Worm (Caenorhabditis elegans): ENCODE data around the gene clec-162.

Gene clec-162

DNA sequence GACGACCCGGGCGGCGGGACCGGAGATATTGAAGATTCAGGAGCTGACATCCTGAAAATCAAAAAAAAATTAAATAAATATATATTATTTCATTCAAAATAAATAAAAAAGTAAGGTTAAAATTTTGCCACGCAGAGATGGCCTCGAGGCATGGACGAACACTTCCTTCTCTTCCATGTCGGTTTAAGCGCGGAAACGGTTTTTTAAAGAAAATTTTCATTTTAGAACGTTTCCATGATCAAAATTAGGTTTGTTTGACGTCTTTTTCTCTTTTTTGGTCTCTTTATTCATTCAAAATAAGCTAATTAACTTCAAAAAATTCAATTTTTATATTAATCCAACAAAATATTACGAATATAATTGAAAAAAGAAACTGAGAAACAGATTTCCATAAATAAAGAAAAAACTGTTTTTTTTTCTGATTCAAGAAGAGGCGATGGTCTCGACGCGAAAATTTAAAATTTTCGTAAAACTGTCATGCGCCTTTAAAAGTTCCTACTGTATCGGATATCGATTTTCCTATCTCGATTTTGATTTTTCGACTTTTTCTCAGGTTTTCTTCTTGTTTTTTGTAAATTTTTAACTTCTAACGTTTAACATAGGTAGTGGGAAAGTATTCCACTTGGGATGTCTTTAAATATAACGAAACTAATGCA is 37.2 kb upstream of the clec-162 start, which contains the start of gene gcc-2:
TSS of gene gcc-2 (minus strand) at position 51 of the 656 bp plus-strand sequence.
- TF ChIP-seq ceh-36 (tag; optimal IDR thresholded peaks at IDR 0.05), result no peak
- no peak for TF ChIP-seq tbx-11 (GFP tag; IDR thresholded peaks at IDR 0.05)
- no peak for TF ChIP-seq F13C5.2 (tag; optimal IDR thresholded peaks at IDR 0.05)
- no peak for TF ChIP-seq tra-4 (tag; optimal IDR thresholded peaks at IDR 0.05)
- no peak for TF ChIP-seq tbx-37 (GFP tag; conservative IDR thresholded peaks at IDR 0.05)
- TF ChIP-seq flt-1 (GFP tag; IDR thresholded peaks at IDR 0.05), result no peak
- TF ChIP-seq hmg-4 (GFP tag; optimal IDR thresholded peaks at IDR 0.05), result no peak
- TF ChIP-seq pes-1 (GFP tag; IDR thresholded peaks at IDR 0.05), result no peak
- TF ChIP-seq sea-1 (GFP tag; conservative IDR thresholded peaks at IDR 0.05), result no peak
- no peak for TF ChIP-seq ama-1 (optimal IDR thresholded peaks at IDR 0.05)
- no peak for TF ChIP-seq ceh-13 (GFP tag; optimal IDR thresholded peaks at IDR 0.05)
- TF ChIP-seq scrt-1 (GFP tag; IDR thresholded peaks at IDR 0.05), result no peak
- no peak for TF ChIP-seq B0310.2 (tag; optimal IDR thresholded peaks at IDR 0.05)
- TF ChIP-seq aly-1 (tag; optimal IDR thresholded peaks at IDR 0.05), result no peak
- TF ChIP-seq ets-7 (tag; optimal IDR thresholded peaks at IDR 0.05), result no peak
- TF ChIP-seq hmbx-1 (tag; optimal IDR thresholded peaks at IDR 0.05), result no peak
- TF ChIP-seq hnd-1 (tag; optimal IDR thresholded peaks at IDR 0.05), result no peak

ce11 chrIII:9760184-9760583 is 35.2 kb upstream of the clec-162 start:
- TF ChIP-seq tbx-11 (GFP tag; IDR thresholded peaks at IDR 0.05), result no peak
- no peak for TF ChIP-seq hnd-1 (tag; optimal IDR thresholded peaks at IDR 0.05)
- no peak for TF ChIP-seq tbx-37 (GFP tag; conservative IDR thresholded peaks at IDR 0.05)
- TF ChIP-seq F13C5.2 (tag; optimal IDR thresholded peaks at IDR 0.05), result no peak
- no peak for TF ChIP-seq ama-1 (optimal IDR thresholded peaks at IDR 0.05)
- TF ChIP-seq scrt-1 (GFP tag; IDR thresholded peaks at IDR 0.05), result no peak
- no peak for TF ChIP-seq B0310.2 (tag; optimal IDR thresholded peaks at IDR 0.05)
- no peak for TF ChIP-seq ceh-36 (tag; optimal IDR thresholded peaks at IDR 0.05)
- no peak for TF ChIP-seq pes-1 (GFP tag; IDR thresholded peaks at IDR 0.05)
- no peak for TF ChIP-seq sea-1 (GFP tag; conservative IDR thresholded peaks at IDR 0.05)
- no peak for TF ChIP-seq hmbx-1 (tag; optimal IDR thresholded peaks at IDR 0.05)
- TF ChIP-seq flt-1 (GFP tag; IDR thresholded peaks at IDR 0.05), result no peak
- TF ChIP-seq ets-7 (tag; optimal IDR thresholded peaks at IDR 0.05), result no peak
- TF ChIP-seq hmg-4 (GFP tag; optimal IDR thresholded peaks at IDR 0.05), result no peak
- no peak for TF ChIP-seq aly-1 (tag; optimal IDR thresholded peaks at IDR 0.05)
- no peak for TF ChIP-seq tra-4 (tag; optimal IDR thresholded peaks at IDR 0.05)

DNA sequence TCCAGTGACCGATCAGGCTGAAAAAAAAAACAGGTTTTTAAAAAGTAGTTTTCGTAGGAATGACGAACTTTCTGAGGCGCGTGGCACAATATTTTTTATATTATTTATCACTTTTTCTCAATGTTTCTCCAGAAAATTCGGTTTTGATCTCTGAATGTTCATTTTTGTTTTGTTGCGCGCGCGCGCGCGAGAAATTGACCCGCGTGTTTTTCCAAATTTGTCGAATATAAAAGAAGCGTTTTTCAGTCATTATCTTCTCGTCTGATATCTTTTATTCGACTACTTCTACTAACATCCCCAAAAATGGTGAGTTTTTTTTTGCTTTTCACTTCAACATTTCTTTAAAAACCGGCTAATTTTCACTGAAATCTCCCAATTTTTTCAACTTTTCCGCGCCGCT is 33.8 kb upstream of the clec-162 start, which contains the start of gene rmd-1:
TSS of gene rmd-1 (plus strand) at position 247 of the 400 bp plus-strand sequence.
- TF ChIP-seq B0310.2 (tag; optimal IDR thresholded peaks at IDR 0.05) (no peak), sea-1 (GFP tag; conservative IDR thresholded peaks at IDR 0.05) (no peak)

DNA sequence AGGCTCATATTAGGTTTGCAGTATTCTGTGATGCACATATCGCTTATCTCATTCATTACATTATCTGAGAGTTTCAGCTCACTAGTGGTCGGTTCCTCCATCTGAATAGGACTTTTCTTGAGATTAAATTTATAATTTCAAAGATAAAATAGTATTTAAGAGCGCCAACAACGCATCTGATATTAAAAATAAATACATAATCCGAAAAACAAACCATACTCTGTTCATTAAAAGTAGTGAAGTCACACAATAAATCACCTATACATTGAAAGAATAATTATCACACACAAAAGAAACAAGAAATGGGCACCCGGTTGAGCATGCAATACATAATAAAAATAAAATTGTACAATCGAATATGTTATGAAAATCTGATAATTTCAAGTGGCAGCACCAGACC is 32.4 kb upstream of the clec-162 start, which contains the start of gene vps-53:
TSS of gene vps-53 (minus strand) at position 101 of the 400 bp plus-strand sequence.
- no peak for TF ChIP-seq scrt-1 (GFP tag; IDR thresholded peaks at IDR 0.05)
- TF ChIP-seq ceh-13 (GFP tag; optimal IDR thresholded peaks at IDR 0.05), result no peak
- no peak for TF ChIP-seq tbx-37 (GFP tag; conservative IDR thresholded peaks at IDR 0.05)
- TF ChIP-seq hmg-4 (GFP tag; optimal IDR thresholded peaks at IDR 0.05), result no peak
- TF ChIP-seq tbx-11 (GFP tag; IDR thresholded peaks at IDR 0.05), result no peak
- TF ChIP-seq sea-1 (GFP tag; conservative IDR thresholded peaks at IDR 0.05), result no peak
- no peak for TF ChIP-seq pes-1 (GFP tag; IDR thresholded peaks at IDR 0.05)
- TF ChIP-seq ets-7 (tag; optimal IDR thresholded peaks at IDR 0.05), result no peak

DNA sequence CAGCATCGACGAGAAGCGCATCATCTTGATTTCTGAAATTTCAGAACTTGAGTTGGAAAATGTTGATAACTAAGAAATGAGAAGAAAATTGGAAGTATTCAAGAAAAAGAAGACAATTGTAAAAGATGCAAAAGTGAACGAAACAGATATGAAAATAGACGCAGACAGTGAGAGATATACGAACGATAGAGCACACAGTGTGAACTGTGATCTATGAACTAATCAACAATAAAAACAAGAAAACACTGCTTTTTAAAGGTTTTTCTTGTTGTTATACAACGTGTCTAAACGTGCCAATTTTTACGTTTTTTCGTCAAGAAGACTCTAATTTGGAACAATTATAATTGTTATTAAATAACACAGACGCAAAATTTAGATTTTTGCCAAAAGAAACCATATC is 27.8 kb upstream of the clec-162 start, which contains the start of gene ech-6:
TSS of gene ech-6 (minus strand) at position 32 of the 400 bp plus-strand sequence.
- TF ChIP-seq sea-1 (GFP tag; conservative IDR thresholded peaks at IDR 0.05) (no peak), hmg-4 (GFP tag; optimal IDR thresholded peaks at IDR 0.05) (no peak), scrt-1 (GFP tag; IDR thresholded peaks at IDR 0.05) (no peak), tra-4 (tag; optimal IDR thresholded peaks at IDR 0.05) (no peak), F13C5.2 (tag; optimal IDR thresholded peaks at IDR 0.05) (no peak), flt-1 (GFP tag; IDR thresholded peaks at IDR 0.05) (no peak), aly-1 (tag; optimal IDR thresholded peaks at IDR 0.05) (no peak), hmbx-1 (tag; optimal IDR thresholded peaks at IDR 0.05) (no peak), tbx-37 (GFP tag; conservative IDR thresholded peaks at IDR 0.05) (no peak), ceh-36 (tag; optimal IDR thresholded peaks at IDR 0.05) (no peak), tbx-11 (GFP tag; IDR thresholded peaks at IDR 0.05) (no peak), B0310.2 (tag; optimal IDR thresholded peaks at IDR 0.05) (no peak), hnd-1 (tag; optimal IDR thresholded peaks at IDR 0.05) (no peak), ets-7 (tag; optimal IDR thresholded peaks at IDR 0.05) (no peak)

ce11 chrIII:9751074-9751473 is 26.1 kb upstream of the clec-162 start, which contains the start of gene T05G5.5:
Gene T05G5.5, minus strand, starts transcription at chrIII:9751432.
- no peak for TF ChIP-seq B0310.2 (tag; optimal IDR thresholded peaks at IDR 0.05)
- TF ChIP-seq tbx-37 (GFP tag; conservative IDR thresholded peaks at IDR 0.05), result no peak
- no peak for TF ChIP-seq scrt-1 (GFP tag; IDR thresholded peaks at IDR 0.05)
- TF ChIP-seq hmg-4 (GFP tag; optimal IDR thresholded peaks at IDR 0.05), result no peak
- no peak for TF ChIP-seq aly-1 (tag; optimal IDR thresholded peaks at IDR 0.05)
- no peak for TF ChIP-seq ceh-13 (GFP tag; optimal IDR thresholded peaks at IDR 0.05)
- TF ChIP-seq hnd-1 (tag; optimal IDR thresholded peaks at IDR 0.05), result no peak
- no peak for TF ChIP-seq sea-1 (GFP tag; conservative IDR thresholded peaks at IDR 0.05)
- no peak for TF ChIP-seq ceh-36 (tag; optimal IDR thresholded peaks at IDR 0.05)
- TF ChIP-seq tbx-11 (GFP tag; IDR thresholded peaks at IDR 0.05), result no peak
- no peak for TF ChIP-seq pes-1 (GFP tag; IDR thresholded peaks at IDR 0.05)
- TF ChIP-seq tra-4 (tag; optimal IDR thresholded peaks at IDR 0.05), result no peak
- TF ChIP-seq flt-1 (GFP tag; IDR thresholded peaks at IDR 0.05), result no peak
- no peak for TF ChIP-seq F13C5.2 (tag; optimal IDR thresholded peaks at IDR 0.05)

DNA sequence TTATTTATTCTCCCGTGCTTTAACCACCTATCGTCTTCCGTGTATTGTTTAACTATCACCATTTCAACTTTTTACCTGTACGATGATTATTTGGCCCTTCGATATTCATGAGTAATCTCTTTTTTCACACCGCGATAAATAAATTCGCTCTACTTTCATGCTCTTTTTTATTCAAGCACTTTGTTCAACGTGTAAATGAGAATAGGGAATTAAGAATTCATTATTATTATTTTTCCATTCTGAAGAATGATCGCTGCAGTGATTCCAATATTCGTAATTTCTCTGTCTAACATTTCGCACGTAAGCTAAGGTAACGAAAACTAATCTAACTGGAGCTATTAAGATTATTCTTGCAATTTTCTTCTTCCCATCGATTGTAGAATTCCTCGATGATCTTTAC is 23.7 kb upstream of the clec-162 start, which contains the start of gene T05G5.4:
TSS of gene T05G5.4 (plus strand) at position 241 of the 400 bp plus-strand sequence.
- no peak for TF ChIP-seq pes-1 (GFP tag; IDR thresholded peaks at IDR 0.05)
- no peak for TF ChIP-seq scrt-1 (GFP tag; IDR thresholded peaks at IDR 0.05)
- no peak for TF ChIP-seq sea-1 (GFP tag; conservative IDR thresholded peaks at IDR 0.05)
- no peak for TF ChIP-seq ets-7 (tag; optimal IDR thresholded peaks at IDR 0.05)
- no peak for TF ChIP-seq F13C5.2 (tag; optimal IDR thresholded peaks at IDR 0.05)
- no peak for TF ChIP-seq hnd-1 (tag; optimal IDR thresholded peaks at IDR 0.05)
